Fruit fly (Drosophila melanogaster) whole organism, embryonic: ENCODE data around the gene brat.

Source experiments
- Awh ChIP-seq: fragments of 200-800 bp; sonication (Bioruptor generic); IDR thresholded peaks from 2 replicates; pipeline ENCODE4, ENCODE4 v1.3.6; 2022; ENCODE audit warnings: missing biosample characterization, missing genetic modification characterization
- B-H2 ChIP-seq: fragments of 200-800 bp; sonication (Bioruptor generic); optimal IDR thresholded peaks from 2 replicates; lab custom pipeline; 2018; ENCODE audit warnings: missing biosample characterization, mild to moderate bottlenecking, missing genetic modification characterization
- CG11247 ChIP-seq: fragments of 200-800 bp; sonication (Bioruptor generic); IDR thresholded peaks from 2 replicates; pipeline ENCODE4 v1.3.6; 2022; ENCODE audit warnings: missing biosample characterization, missing genetic modification characterization
- CG12391 ChIP-seq: fragments of 200-800 bp; sonication (Bioruptor generic); optimal IDR thresholded peaks from 3 replicates; lab custom pipeline; 2018; ENCODE audit warnings: missing biosample characterization, mild to moderate bottlenecking, missing genetic modification characterization, moderate library complexity
- CG12744 ChIP-seq: fragments of 200-800 bp; sonication (Bioruptor generic); optimal IDR thresholded peaks from 2 replicates; lab custom pipeline; 2016; ENCODE audit warnings: missing biosample characterization, missing genetic modification characterization
- CG13287 ChIP-seq: fragments of 200-800 bp; sonication (Bioruptor generic); IDR thresholded peaks from 2 replicates; pipeline ENCODE4 v1.3.6; 2022; ENCODE audit warnings: missing biosample characterization, missing genetic modification characterization; ENCODE audit not compliant: partially characterized antibody
- CG13624 ChIP-seq: fragments of 200-800 bp; sonication (Bioruptor generic); optimal IDR thresholded peaks from 2 replicates; lab custom pipeline; 2016; ENCODE audit warnings: missing biosample characterization, missing genetic modification characterization
- CG15269 ChIP-seq: fragments of 200-800 bp; sonication (Bioruptor generic); optimal IDR thresholded peaks from 2 replicates; lab custom pipeline; 2018; ENCODE audit warnings: missing biosample characterization, mild to moderate bottlenecking, missing genetic modification characterization, moderate library complexity
- CG15696 ChIP-seq: fragments of 200-800 bp; sonication (Bioruptor generic); optimal IDR thresholded peaks from 2 replicates; lab custom pipeline; 2019; ENCODE audit warnings: missing biosample characterization, mild to moderate bottlenecking, missing genetic modification characterization, moderate library complexity
- CG18262 ChIP-seq: fragments of 200-800 bp; optimal IDR thresholded peaks from 3 replicates; lab custom pipeline; 2019; ENCODE audit warnings: missing biosample characterization, mild to moderate bottlenecking, missing genetic modification characterization, moderate library complexity
- CG18764 ChIP-seq: fragments of 200-800 bp; sonication (Bioruptor generic); optimal IDR thresholded peaks from 3 replicates; lab custom pipeline; 2016; ENCODE audit warnings: missing biosample characterization, missing genetic modification characterization
- CG2199 ChIP-seq: fragments of 200-800 bp; sonication (Bioruptor generic); IDR thresholded peaks from 3 replicates; pipeline ENCODE4 v1.3.6; 2022; ENCODE audit warnings: missing biosample characterization, missing genetic modification characterization
- CG3281 ChIP-seq: fragments of 200-800 bp; sonication (Bioruptor generic); optimal IDR thresholded peaks from 3 replicates; lab custom pipeline; 2017; ENCODE audit warnings: missing biosample characterization, mild to moderate bottlenecking, missing genetic modification characterization
- CG33557 ChIP-seq: fragments of 200-800 bp; sonication (Bioruptor generic); optimal IDR thresholded peaks from 2 replicates; lab custom pipeline; 2019; ENCODE audit warnings: missing biosample characterization, mild to moderate bottlenecking, missing genetic modification characterization, moderate library complexity
- CG34224 ChIP-seq: fragments of 200-800 bp; sonication (Bioruptor generic); IDR thresholded peaks from 3 replicates; pipeline ENCODE4 v1.3.6; 2022; ENCODE audit warnings: missing biosample characterization, missing genetic modification characterization; ENCODE audit not compliant: partially characterized antibody
- CG34376 ChIP-seq: fragments of 200-800 bp; sonication (Bioruptor generic); optimal IDR thresholded peaks from 2 replicates; lab custom pipeline; 2018; ENCODE audit warnings: missing biosample characterization, mild to moderate bottlenecking, missing genetic modification characterization
- CG3726 ChIP-seq: fragments of 200-800 bp; sonication (Bioruptor generic); IDR thresholded peaks from 3 replicates; pipeline ENCODE4, ENCODE4 v1.3.6; 2022; ENCODE audit warnings: missing biosample characterization, missing genetic modification characterization
- CG4360 ChIP-seq: fragments of 200-800 bp; sonication (Bioruptor generic); IDR thresholded peaks from 2 replicates; pipeline ENCODE4 v1.3.6; 2022; ENCODE audit warnings: missing biosample characterization, missing genetic modification characterization
- CG6683 ChIP-seq: fragments of 200-800 bp; sonication (Bioruptor generic); optimal IDR thresholded peaks from 2 replicates; lab custom pipeline; 2017; ENCODE audit warnings: missing biosample characterization, mild to moderate bottlenecking, missing genetic modification characterization, missing genetic modification reagents
- CG8924 ChIP-seq: fragments of 200-800 bp; optimal IDR thresholded peaks from 3 replicates; lab custom pipeline; 2019; ENCODE audit warnings: missing biosample characterization, mild to moderate bottlenecking, missing genetic modification characterization, moderate library complexity
- CHES-1-like ChIP-seq: fragments of 200-800 bp; sonication (Bioruptor generic); optimal IDR thresholded peaks from 2 replicates; lab custom pipeline; 2016; ENCODE audit warnings: missing biosample characterization, missing genetic modification characterization
- Dip2 ChIP-seq: fragments of 200-800 bp; sonication (Bioruptor generic); IDR thresholded peaks from 2 replicates; pipeline ENCODE4 v1.3.6; 2022; ENCODE audit warnings: missing biosample characterization, missing genetic modification characterization
- Doc3 ChIP-seq: fragments of 200-800 bp; sonication (Bioruptor generic); IDR thresholded peaks from 3 replicates; pipeline ENCODE4 v1.3.6; 2022; ENCODE audit warnings: missing biosample characterization, missing genetic modification characterization; ENCODE audit not compliant: partially characterized antibody
- Dp ChIP-seq: fragments of 200-800 bp; sonication (Bioruptor generic); optimal IDR thresholded peaks from 2 replicates; lab custom pipeline; 2018; ENCODE audit warnings: missing biosample characterization, mild to moderate bottlenecking, missing genetic modification characterization, moderate library complexity
- Eip74EF ChIP-seq, 2 experiments: fragments of 200-800 bp in 1 of 2; fragments of >200 bp in 1 of 2; sonication (Bioruptor generic) in 1 of 2; optimal IDR thresholded peaks; 2 replicates each; lab custom pipeline; 2017 to 2019; ENCODE audit warnings: missing biosample characterization in 2 of 2, missing genetic modification characterization in 2 of 2, mild to moderate bottlenecking in 1 of 2, moderate library complexity in 1 of 2
- Fer3 ChIP-seq: fragments of 200-800 bp; sonication (Bioruptor generic); optimal IDR thresholded peaks from 2 replicates; lab custom pipeline; 2018; ENCODE audit warnings: missing biosample characterization, mild to moderate bottlenecking, missing genetic modification characterization, moderate library complexity
- GATAe ChIP-seq: fragments of 200-800 bp; sonication (Bioruptor generic); conservative IDR thresholded peaks from 2 replicates; pipeline ENCODE4 v1.3.6; 2022; ENCODE audit warnings: missing biosample characterization, missing genetic modification characterization
- Gug ChIP-seq: fragments of 200-800 bp; sonication (Bioruptor generic); IDR thresholded peaks from 4 replicates; pipeline ENCODE4 v1.3.6; 2022; ENCODE audit warnings: missing biosample characterization, missing genetic modification characterization
- HmgZ ChIP-seq: fragments of 200-800 bp; sonication (Bioruptor generic); optimal IDR thresholded peaks from 2 replicates; lab custom pipeline; 2018; ENCODE audit warnings: missing biosample characterization, mild to moderate bottlenecking, missing genetic modification characterization
- Hmx ChIP-seq: fragments of 200-800 bp; sonication (Bioruptor generic); optimal IDR thresholded peaks from 2 replicates; lab custom pipeline; 2016; ENCODE audit warnings: missing biosample characterization, missing genetic modification characterization
- Lhr ChIP-seq: fragments of 200-800 bp; sonication (Bioruptor generic); optimal IDR thresholded peaks from 3 replicates; lab custom pipeline; 2017; ENCODE audit warnings: mild to moderate bottlenecking, missing biosample characterization, missing genetic modification reagents, missing genetic modification characterization
- Sox100B ChIP-seq: fragments of 200-800 bp; sonication (Bioruptor generic); optimal IDR thresholded peaks from 3 replicates; lab custom pipeline; 2018; ENCODE audit warnings: missing biosample characterization, mild to moderate bottlenecking, missing genetic modification characterization
- aop ChIP-seq: fragments of 200-800 bp; sonication (Bioruptor generic); IDR thresholded peaks from 2 replicates; pipeline ENCODE4 v1.3.6; 2022; ENCODE audit warnings: missing biosample characterization, missing genetic modification characterization
- chif ChIP-seq, 2 experiments: fragments of 200-800 bp; sonication (Bioruptor generic); optimal IDR thresholded peaks; 3 replicates each; lab custom pipeline; 2016; ENCODE audit warnings: missing biosample characterization in 2 of 2, missing genetic modification characterization in 2 of 2
- ci ChIP-seq: fragments of 200-800 bp; sonication (Bioruptor generic); IDR thresholded peaks from 3 replicates; pipeline ENCODE4 v1.3.6; 2022; ENCODE audit warnings: missing biosample characterization, missing genetic modification characterization
- dmrt11E ChIP-seq: fragments of 200-800 bp; sonication (Bioruptor generic); optimal IDR thresholded peaks from 3 replicates; lab custom pipeline; 2018; ENCODE audit warnings: missing biosample characterization, mild to moderate bottlenecking, missing genetic modification characterization, moderate library complexity
- emc ChIP-seq: fragments of 200-800 bp; sonication (Bioruptor generic); optimal IDR thresholded peaks from 2 replicates; lab custom pipeline; 2016; ENCODE audit warnings: missing biosample characterization, missing genetic modification characterization
- grn ChIP-seq: fragments of 200-800 bp; sonication (Bioruptor generic); optimal IDR thresholded peaks from 3 replicates; lab custom pipeline; 2017; ENCODE audit warnings: missing biosample characterization, missing genetic modification characterization
- gsb ChIP-seq: fragments of 200-800 bp; sonication (Bioruptor generic); IDR thresholded peaks from 2 replicates; pipeline ENCODE4 v1.3.6; 2022; ENCODE audit warnings: missing biosample characterization, missing genetic modification characterization
- inv ChIP-seq: fragments of 200-800 bp; sonication (Bioruptor generic); IDR thresholded peaks from 2 replicates; pipeline ENCODE4 v1.3.6; 2022; ENCODE audit warnings: missing biosample characterization, missing genetic modification characterization; ENCODE audit not compliant: partially characterized antibody
- klu ChIP-seq: fragments of 200-800 bp; sonication (Bioruptor generic); IDR thresholded peaks from 2 replicates; pipeline ENCODE4 v1.3.6; 2022; ENCODE audit warnings: missing biosample characterization, missing genetic modification characterization
- nau ChIP-seq: fragments of 200-800 bp; sonication (Bioruptor generic); optimal IDR thresholded peaks from 3 replicates; lab custom pipeline; 2017; ENCODE audit warnings: missing biosample characterization, mild to moderate bottlenecking, missing genetic modification characterization, missing genetic modification reagents
- salm ChIP-seq: fragments of 200-800 bp; sonication (Bioruptor generic); optimal IDR thresholded peaks from 2 replicates; lab custom pipeline; 2018; ENCODE audit warnings: missing biosample characterization, mild to moderate bottlenecking, missing genetic modification characterization
- sd ChIP-seq: fragments of 200-800 bp; sonication (Bioruptor generic); optimal IDR thresholded peaks from 3 replicates; lab custom pipeline; 2018; ENCODE audit warnings: missing biosample characterization, mild to moderate bottlenecking, missing genetic modification characterization, moderate library complexity
- slou ChIP-seq: fragments of 200-800 bp; sonication (Bioruptor generic); optimal IDR thresholded peaks from 3 replicates; lab custom pipeline; 2016; ENCODE audit warnings: missing biosample characterization, missing genetic modification characterization
- sob ChIP-seq: fragments of 200-800 bp; sonication (Bioruptor generic); IDR thresholded peaks from 2 replicates; pipeline ENCODE4 v1.3.6; 2022; ENCODE audit warnings: missing biosample characterization, missing genetic modification characterization
- sqz ChIP-seq: fragments of 200-800 bp; sonication (Bioruptor generic); optimal IDR thresholded peaks from 3 replicates; lab custom pipeline; 2018; ENCODE audit warnings: missing biosample characterization, mild to moderate bottlenecking, missing genetic modification characterization
- tll ChIP-seq, 2 experiments: fragments of 200-800 bp in 1 of 2; fragments of >200 bp in 1 of 2; sonication (Bioruptor generic) in 1 of 2; optimal IDR thresholded peaks; 2 replicates each; lab custom pipeline; 2017 to 2019; ENCODE audit warnings: missing biosample characterization in 2 of 2, missing genetic modification characterization in 2 of 2, mild to moderate bottlenecking in 1 of 2, moderate library complexity in 1 of 2
- trem ChIP-seq: fragments of 200-800 bp; optimal IDR thresholded peaks from 3 replicates; lab custom pipeline; 2019; ENCODE audit warnings: missing biosample characterization, mild to moderate bottlenecking, missing genetic modification characterization, moderate library complexity
- wor ChIP-seq: fragments of 200-800 bp; sonication (Bioruptor generic); IDR thresholded peaks from 2 replicates; pipeline ENCODE4 v1.3.6; 2022; ENCODE audit warnings: missing biosample characterization, missing genetic modification characterization

brat gene

dm6 chr2L:19164933-19165813 lies 31.6 kb downstream of the brat start (continued):
- TF ChIP-seq slou = peak; percentile 97
- TF ChIP-seq CG12391 (tag; lab: Kevin White, UChicago) = peak; percentile 97
- peak; percentile 91 for TF ChIP-seq CG34376 (GFP tag; lab: Kevin White, UChicago)
- peak; percentile 97 for TF ChIP-seq HmgZ (tag; lab: Kevin White, UChicago)
- TF ChIP-seq CG3281 = peak; percentile 96
- peak; percentile 96 for TF ChIP-seq Sox100B
- TF ChIP-seq aop (GFP tag; lab: Robert Waterston, UW) = peak; percentile 90
- TF ChIP-seq CHES-1-like = peak; percentile 92
- peak; percentile 97 for TF ChIP-seq Fer3 (tag; lab: Kevin White, UChicago)
- TF ChIP-seq wor (GFP tag; lab: Robert Waterston, UW) = peak; percentile 96
- peak; percentile 93 for TF ChIP-seq CG11247 (GFP tag; lab: Robert Waterston, UW)
- TF ChIP-seq CG18764 (GFP tag; lab: Kevin White, UChicago) = peak; percentile 96
- TF ChIP-seq emc (GFP tag; lab: Kevin White, UChicago) = peak; percentile 89
- TF ChIP-seq Doc3 = no peak
- peak; percentile 96 for TF ChIP-seq CG3726
- peak; percentile 96 for TF ChIP-seq gsb (GFP tag; lab: Robert Waterston, UW)
- TF ChIP-seq Dip2 (GFP tag; lab: Robert Waterston, UW) = peak; percentile 67
- peak; percentile 85 for TF ChIP-seq Lhr (GFP tag; lab: Kevin White, UChicago)
- peak; percentile 98 for TF ChIP-seq Awh (GFP tag; lab: Robert Waterston, UW)
- peak; percentile 90 for TF ChIP-seq CG33557 (GFP tag; lab: Kevin White, UChicago)
- peak; percentile 91 for TF ChIP-seq CG15696
- TF ChIP-seq CG18262 (tag; lab: Kevin White, UChicago) = peak; percentile 98
- TF ChIP-seq CG12744 = peak; percentile 94
- TF ChIP-seq Hmx (GFP tag; lab: Kevin White, UChicago) = peak; percentile 82
- TF ChIP-seq CG13287 (GFP tag; lab: Robert Waterston, UW) = peak; percentile 7; the same call in 1 of the 2 replicates
- TF ChIP-seq CG8924 (tag; lab: Kevin White, UChicago) = peak; percentile 98
- TF ChIP-seq CG15269 (tag; lab: Kevin White, UChicago) = peak; percentile 95
- no peak for TF ChIP-seq inv
- peak; percentile 7 for TF ChIP-seq Dp (GFP tag; lab: Kevin White, UChicago)
- peak; percentile 89 for TF ChIP-seq dmrt11E
- TF ChIP-seq CG6683 (GFP tag; lab: Kevin White, UChicago) = peak; percentile 93
- TF ChIP-seq chif (GFP tag; optimal IDR thresholded peaks at IDR 0.05; lab: Kevin White, UChicago) = peak; percentile 93 to 98
- peak; percentile 96 for TF ChIP-seq Gug
- TF ChIP-seq salm = peak; percentile 95
- peak; percentile 80 for TF ChIP-seq grn
- peak; percentile 96 for TF ChIP-seq sob

dm6 chr2L:19165998-19166397 lies 32.4 kb downstream of the brat start:
- TF ChIP-seq sd (tag; lab: Kevin White, UChicago) (peak; percentile 21), ci (0 out of 3 replicates have a peak, but pooled peaks have one; percentile 29), tll (GFP tag; optimal IDR thresholded peaks at IDR 0.05; lab: Kevin White, UChicago) (peak in 1 of 2 experiments; percentile 37), nau (GFP tag; lab: Kevin White, UChicago) (no peak), CG2199 (GFP tag; lab: Robert Waterston, UW) (peak; percentile 91), B-H2 (GFP tag; lab: Kevin White, UChicago) (peak; percentile 24), trem (peak; percentile 11), GATAe (GFP tag; lab: Robert Waterston, UW) (no peak), Eip74EF (GFP tag; optimal IDR thresholded peaks at IDR 0.05; lab: Kevin White, UChicago) (peak in 1 of 2 experiments; percentile 26), CG4360 (GFP tag; lab: Robert Waterston, UW) (peak; percentile 99), CG13624 (GFP tag; lab: Kevin White, UChicago) (peak; percentile 83), CG34224 (GFP tag; lab: Robert Waterston, UW) (0 out of 3 replicates have a peak, but pooled peaks have one; percentile 16), klu (GFP tag; lab: Robert Waterston, UW) (peak; percentile 56; the same call in 1 of the 2 replicates), sqz (GFP tag; lab: Kevin White, UChicago) (peak; percentile 16)
